In genomic region chrIII:13131220-13131619, ce11 we compare ENCODE assay signal across 6 worm cellular contexts.
TF ChIP-seq lines count a peak whose summit lies in the region.

No protein-coding gene starts in this region.

TF ChIP-seq in whole organism, L1 larva, 84 proteins besides CTCF, POLR2A, EP300 and RAD21:
- peak; percentile 26 for TF ChIP-seq unc-86 (tag; optimal IDR thresholded peaks at IDR 0.05; lab: Kevin White, UChicago)
- TF ChIP-seq ztf-11 (tag; optimal IDR thresholded peaks at IDR 0.05; lab: Kevin White, UChicago) = no peak
- peak; percentile 10 for TF ChIP-seq nhr-47 (tag; optimal IDR thresholded peaks at IDR 0.05; lab: Kevin White, UChicago)
- no peak for TF ChIP-seq fkh-4 (tag; optimal IDR thresholded peaks at IDR 0.05; lab: Kevin White, UChicago; ENCODE audit: borderline replicate concordance)
- peak in 1 of 2 experiments; percentile 2 for TF ChIP-seq efl-1 (optimal IDR thresholded peaks at IDR 0.05; lab: Kevin White, UChicago)
- no peak for TF ChIP-seq efl-1 (GFP tag; optimal IDR thresholded peaks at IDR 0.05 in 1 of 2; lab: Kevin White, UChicago)
- TF ChIP-seq elt-3 (tag; optimal IDR thresholded peaks at IDR 0.05; lab: Kevin White, UChicago) = no peak
- no peak for TF ChIP-seq ama-1 (optimal IDR thresholded peaks at IDR 0.05; lab: Kevin White, UChicago)
- peak; percentile 68 for TF ChIP-seq ces-1 (GFP tag; optimal IDR thresholded peaks at IDR 0.05; lab: Kevin White, UChicago)
- peak; percentile 23 for TF ChIP-seq tbx-2 (tag; optimal IDR thresholded peaks at IDR 0.05; lab: Kevin White, UChicago)
TF ChIP-seq in whole organism, L1 larva: peak in this region for 5.

TF ChIP-seq in whole organism, L3 larva, 47 proteins besides CTCF, POLR2A, EP300 and RAD21:
- TF ChIP-seq unc-39 (tag; optimal IDR thresholded peaks at IDR 0.05; lab: Kevin White, UChicago) = no peak
- no peak for TF ChIP-seq unc-62 (GFP tag; optimal IDR thresholded peaks at IDR 0.05; lab: Kevin White, UChicago)
- no peak for TF ChIP-seq R02D3.7 (tag; optimal IDR thresholded peaks at IDR 0.05; lab: Kevin White, UChicago)
- TF ChIP-seq nfya-1 (tag; optimal IDR thresholded peaks at IDR 0.05; lab: Kevin White, UChicago; ENCODE audit: insufficient read depth) = peak; percentile 11
- no peak for TF ChIP-seq hmg-11 (tag; optimal IDR thresholded peaks at IDR 0.05; lab: Kevin White, UChicago)
- no peak for TF ChIP-seq elt-2 (tag; optimal IDR thresholded peaks at IDR 0.05; lab: Kevin White, UChicago)
TF ChIP-seq in whole organism, L3 larva: peak in this region for 1.

TF ChIP-seq in whole organism, L4 larva, 104 proteins besides CTCF, POLR2A, EP300 and RAD21:
- TF ChIP-seq ces-1 (GFP tag; optimal IDR thresholded peaks at IDR 0.05; lab: Kevin White, UChicago) = peak; percentile 59
- TF ChIP-seq ctbp-1 (GFP tag; IDR thresholded peaks at IDR 0.05; lab: Robert Waterston, UW) = 0 out of 2 replicates have a peak, but pooled peaks have one; percentile 13
- TF ChIP-seq F10B5.3 (tag; optimal IDR thresholded peaks at IDR 0.05; lab: Kevin White, UChicago) = no peak
- no peak for TF ChIP-seq nhr-6 (tag; optimal IDR thresholded peaks at IDR 0.05; lab: Kevin White, UChicago)

TF ChIP-seq in whole organism, late embryonic, 69 proteins besides CTCF, POLR2A, EP300 and RAD21:
- TF ChIP-seq hlh-15 (tag; optimal IDR thresholded peaks at IDR 0.05; lab: Kevin White, UChicago) (no peak), unc-3 (GFP tag; conservative IDR thresholded peaks at IDR 0.05; lab: Robert Waterston, UW) (no peak), unc-3 (tag; optimal IDR thresholded peaks at IDR 0.05; lab: Kevin White, UChicago) (no peak), che-1 (tag; optimal IDR thresholded peaks at IDR 0.05; lab: Kevin White, UChicago) (no peak), syd-9 (tag; optimal IDR thresholded peaks at IDR 0.05; lab: Kevin White, UChicago) (no peak), fkh-10 (GFP tag; optimal IDR thresholded peaks at IDR 0.05; lab: Kevin White, UChicago) (peak; percentile 67), ceh-18 (tag; optimal IDR thresholded peaks at IDR 0.05; lab: Kevin White, UChicago) (no peak), ceh-31 (tag; optimal IDR thresholded peaks at IDR 0.05; lab: Kevin White, UChicago) (peak; percentile 86), pros-1 (tag; optimal IDR thresholded peaks at IDR 0.05; lab: Kevin White, UChicago) (no peak), ceh-30 (tag; optimal IDR thresholded peaks at IDR 0.05; lab: Kevin White, UChicago) (no peak), eyg-1 (tag; optimal IDR thresholded peaks at IDR 0.05; lab: Kevin White, UChicago) (no peak), unc-42 (tag; optimal IDR thresholded peaks at IDR 0.05; lab: Kevin White, UChicago) (peak; percentile 95)
TF ChIP-seq in whole organism, late embryonic: peak in this region for 3.

TF ChIP-seq in whole organism, mixed stage, embryonic, 35 proteins besides CTCF, POLR2A, EP300 and RAD21:
- TF ChIP-seq snpc-4 (tag; optimal IDR thresholded peaks at IDR 0.05; lab: Kevin White, UChicago) = no peak
- TF ChIP-seq ceh-43 (GFP tag; optimal IDR thresholded peaks at IDR 0.05; lab: Kevin White, UChicago) = peak; percentile 8
- no peak for TF ChIP-seq bed-3 (GFP tag; optimal IDR thresholded peaks at IDR 0.05; lab: Kevin White, UChicago)
- peak; percentile 97 for TF ChIP-seq ces-1 (GFP tag; optimal IDR thresholded peaks at IDR 0.05; lab: Kevin White, UChicago)

TF ChIP-seq in whole organism, young adult, 124 proteins besides CTCF, POLR2A, EP300 and RAD21:
- TF ChIP-seq ztf-28 (GFP tag; IDR thresholded peaks at IDR 0.05; lab: Robert Waterston, UW) = 0 out of 2 replicates have a peak, but pooled peaks have one; percentile 34
- TF ChIP-seq Y79H2A.3 (GFP tag; conservative IDR thresholded peaks at IDR 0.05; lab: Robert Waterston, UW) = no peak
